Worm (Caenorhabditis elegans) whole organism, L1 larva: ENCODE data around the gene C09F12.3.

Experiments used
- C04F5.9 ChIP-seq: sonication (generic microtip); optimal IDR thresholded peaks from 2 replicates; lab custom pipeline; 2016; ENCODE audit warnings: missing genetic modification characterization, missing compliant biosample characterization
- C34B4.2 ChIP-seq: sonication (generic microtip); optimal IDR thresholded peaks from 2 replicates; lab custom pipeline; 2017; ENCODE audit warnings: mild to moderate bottlenecking, missing genetic modification characterization, missing compliant biosample characterization
- Y116A8C.19 ChIP-seq: sonication (generic microtip); optimal IDR thresholded peaks from 2 replicates; lab custom pipeline; 2016; ENCODE audit warnings: missing compliant biosample characterization, missing genetic modification characterization, borderline replicate concordance
- ceh-82 ChIP-seq, 3 experiments: fragments of 150-350 bp in 1 of 3; sonication (generic microtip) in 2 of 3; optimal IDR thresholded peaks; 2 replicates each; lab custom pipeline; 2014 to 2017; ENCODE audit warnings: missing biosample characterization in 3 of 3, missing genetic modification characterization in 3 of 3
- ceh-88 ChIP-seq: fragments of 200-800 bp; sonication (Bioruptor generic); IDR thresholded peaks from 2 replicates; pipeline ENCODE4 v1.3.6; 2022; ENCODE audit warnings: missing genetic modification characterization, missing compliant biosample characterization
- ceh-90 ChIP-seq: sonication (generic microtip); optimal IDR thresholded peaks from 2 replicates; lab custom pipeline; 2016; ENCODE audit warnings: missing genetic modification characterization, missing compliant biosample characterization
- ces-1 ChIP-seq: fragments of 150-350 bp; optimal IDR thresholded peaks from 2 replicates; lab custom pipeline; 2014; ENCODE audit warnings: missing biosample characterization, missing genetic modification reagents, missing genetic modification characterization
- efl-3 ChIP-seq: fragments of 200-800 bp; sonication (Bioruptor generic); optimal IDR thresholded peaks from 2 replicates; lab custom pipeline; 2018; ENCODE audit warnings: mild to moderate bottlenecking, missing genetic modification characterization, missing compliant biosample characterization
- egl-13 ChIP-seq: sonication (generic microtip); optimal IDR thresholded peaks from 2 replicates; lab custom pipeline; 2016; ENCODE audit warnings: missing genotype, missing genetic modification reagents, missing genetic modification characterization, missing compliant biosample characterization
- elt-2 ChIP-seq: sonication (generic microtip); optimal IDR thresholded peaks from 2 replicates; lab custom pipeline; 2016; ENCODE audit warnings: missing genetic modification characterization, mild to moderate bottlenecking, inconsistent platforms, missing compliant biosample characterization, missing genetic modification reagents
- elt-3 ChIP-seq, 6 experiments: fragments of 150-350 bp in 1 of 6; sonication (generic microtip); optimal IDR thresholded peaks; 2 replicates each; lab custom pipeline; 2017 to 2018; ENCODE audit warnings: missing biosample characterization in 6 of 6, missing genetic modification characterization in 6 of 6, inconsistent platforms in 1 of 6
- fkh-4 ChIP-seq: sonication (generic microtip); optimal IDR thresholded peaks from 2 replicates; lab custom pipeline; 2016; ENCODE audit warnings: missing compliant biosample characterization, missing genetic modification characterization, borderline replicate concordance
- fkh-8 ChIP-seq: sonication (generic microtip); optimal IDR thresholded peaks from 2 replicates; lab custom pipeline; 2016; ENCODE audit warnings: mild to moderate bottlenecking, missing genetic modification characterization, missing compliant biosample characterization
- fos-1 ChIP-seq: fragments of 150-350 bp; optimal IDR thresholded peaks from 2 replicates; lab custom pipeline; 2014; ENCODE audit warnings: missing biosample characterization, missing genetic modification characterization
- grh-1 ChIP-seq: fragments of 200-800 bp; sonication (Bioruptor generic); IDR thresholded peaks from 2 replicates; pipeline ENCODE4 v1.3.6; 2022; ENCODE audit warnings: missing genetic modification reagents, missing genetic modification characterization, missing compliant biosample characterization
- hlh-17 ChIP-seq: fragments of 200-800 bp; sonication (Bioruptor generic); optimal IDR thresholded peaks from 2 replicates; lab custom pipeline; 2018; ENCODE audit warnings: missing genetic modification characterization, mild to moderate bottlenecking, missing compliant biosample characterization, moderate library complexity, borderline replicate concordance
- hlh-4 ChIP-seq: sonication (generic microtip); optimal IDR thresholded peaks from 2 replicates; lab custom pipeline; 2016; ENCODE audit warnings: mild to moderate bottlenecking, missing genetic modification characterization, missing compliant biosample characterization
- isw-1 ChIP-seq: fragments of 200-800 bp; sonication (Bioruptor generic); IDR thresholded peaks from 2 replicates; pipeline ENCODE4 v1.3.6; 2022; ENCODE audit warnings: missing genetic modification characterization, missing compliant biosample characterization
- jun-1 ChIP-seq: fragments of 150-350 bp; optimal IDR thresholded peaks from 2 replicates; lab custom pipeline; 2014; ENCODE audit warnings: missing biosample characterization, missing genetic modification reagents, missing genetic modification characterization
- lin-14 ChIP-seq: fragments of 200-800 bp; sonication (Bioruptor generic); optimal IDR thresholded peaks from 2 replicates; lab custom pipeline; 2018; ENCODE audit warnings: mild to moderate bottlenecking, missing genetic modification characterization, moderate library complexity, missing compliant biosample characterization
- lin-15B ChIP-seq: fragments of 150-350 bp; sonication (generic microtip); optimal IDR thresholded peaks from 3 replicates; lab custom pipeline; 2014; ENCODE audit warnings: missing biosample characterization, missing genetic modification characterization
- lin-35 ChIP-seq, 2 experiments: fragments of 150-350 bp; optimal IDR thresholded peaks; 2 replicates each; lab custom pipeline; 2014; ENCODE audit warnings: missing biosample characterization in 2 of 2, missing genetic modification characterization in 2 of 2, missing genetic modification reagents in 2 of 2
- lin-39 ChIP-seq: fragments of 150-350 bp; optimal IDR thresholded peaks from 2 replicates; lab custom pipeline; 2014; ENCODE audit warnings: missing biosample characterization, missing genetic modification reagents, missing genetic modification characterization
- lsy-2 ChIP-seq, 2 experiments: fragments of 150-350 bp; optimal IDR thresholded peaks; 2 replicates each; lab custom pipeline; 2014; ENCODE audit warnings: missing biosample characterization in 2 of 2, missing genetic modification characterization in 2 of 2
- mab-9 ChIP-seq: fragments of 200-800 bp; sonication (Bioruptor generic); IDR thresholded peaks from 2 replicates; pipeline ENCODE4 v1.3.6; 2022; ENCODE audit warnings: missing genetic modification reagents, missing genetic modification characterization, missing compliant biosample characterization
- mdl-1 ChIP-seq, 2 experiments: fragments of 150-350 bp; optimal IDR thresholded peaks; 2 replicates each; lab custom pipeline; 2014 to 2017; ENCODE audit warnings: missing biosample characterization in 2 of 2, missing genetic modification characterization in 2 of 2, inconsistent platforms in 1 of 2
- mep-1 ChIP-seq: fragments of 150-350 bp; optimal IDR thresholded peaks from 2 replicates; lab custom pipeline; 2014; ENCODE audit warnings: missing biosample characterization, missing genetic modification characterization
- nhr-11 ChIP-seq: fragments of 150-350 bp; optimal IDR thresholded peaks from 2 replicates; lab custom pipeline; 2014; ENCODE audit warnings: missing biosample characterization, missing genetic modification characterization
- nhr-19 ChIP-seq: fragments of 200-800 bp; sonication (Bioruptor generic); conservative IDR thresholded peaks from 2 replicates; pipeline ENCODE4 v1.3.6; 2022; ENCODE audit warnings: missing genetic modification characterization, missing compliant biosample characterization
- nhr-20 ChIP-seq: sonication (generic microtip); optimal IDR thresholded peaks from 2 replicates; lab custom pipeline; 2016; ENCODE audit warnings: mild to moderate bottlenecking, missing genetic modification characterization, missing compliant biosample characterization
- nhr-237 ChIP-seq: fragments of 150-350 bp; optimal IDR thresholded peaks from 2 replicates; lab custom pipeline; 2014; ENCODE audit warnings: missing biosample characterization, missing genetic modification characterization
- nhr-71 ChIP-seq: sonication (generic microtip); optimal IDR thresholded peaks from 2 replicates; lab custom pipeline; 2016; ENCODE audit warnings: mild to moderate bottlenecking, missing genetic modification characterization, moderate library complexity, missing compliant biosample characterization
- nhr-76 ChIP-seq: sonication (generic microtip); optimal IDR thresholded peaks from 2 replicates; lab custom pipeline; 2017; ENCODE audit warnings: missing biosample characterization, missing genetic modification characterization
- nhr-77 ChIP-seq: fragments of 150-350 bp; optimal IDR thresholded peaks from 2 replicates; lab custom pipeline; 2014; ENCODE audit warnings: missing biosample characterization, missing genetic modification characterization
- nhr-85 ChIP-seq: sonication (generic microtip); peaks from one replicate; lab custom pipeline; 2016; ENCODE audit warnings: missing genetic modification characterization, inconsistent platforms, missing compliant biosample characterization
- nhr-90 ChIP-seq: sonication (generic microtip); optimal IDR thresholded peaks from 2 replicates; lab custom pipeline; 2016; ENCODE audit warnings: mild to moderate bottlenecking, missing genetic modification characterization, missing compliant biosample characterization; ENCODE audit not compliant: poor library complexity
- pag-3 ChIP-seq: sonication (generic microtip); optimal IDR thresholded peaks from 2 replicates; lab custom pipeline; 2017; ENCODE audit warnings: missing genetic modification characterization, mild to moderate bottlenecking, missing compliant biosample characterization, antibody characterized with exemption, borderline replicate concordance; ENCODE audit not compliant: insufficient read depth
- pax-3 ChIP-seq: fragments of 200-800 bp; sonication (Bioruptor generic); optimal IDR thresholded peaks from 2 replicates; lab custom pipeline; 2018; ENCODE audit warnings: mild to moderate bottlenecking, missing genetic modification characterization, moderate library complexity, missing compliant biosample characterization
- pqm-1 ChIP-seq: sonication (generic microtip); optimal IDR thresholded peaks from 3 replicates; lab custom pipeline; 2017; ENCODE audit warnings: missing biosample characterization, missing genetic modification characterization
- rnt-1 ChIP-seq: sonication (generic microtip); optimal IDR thresholded peaks from 2 replicates; lab custom pipeline; 2016; ENCODE audit warnings: mild to moderate bottlenecking, missing genetic modification characterization, moderate library complexity, missing compliant biosample characterization
- skn-1 ChIP-seq: fragments of 150-350 bp; optimal IDR thresholded peaks from 2 replicates; lab custom pipeline; 2014; ENCODE audit warnings: missing biosample characterization, missing genetic modification characterization
- snpc-4 ChIP-seq: fragments of 150-350 bp; optimal IDR thresholded peaks from 2 replicates; lab custom pipeline; 2014; ENCODE audit warnings: missing biosample characterization, missing genetic modification characterization
- snu-23 ChIP-seq: sonication (generic microtip); optimal IDR thresholded peaks from 2 replicates; lab custom pipeline; 2016; ENCODE audit warnings: missing genetic modification characterization, missing compliant biosample characterization
- sptf-1 ChIP-seq: fragments of 150-350 bp; optimal IDR thresholded peaks from 2 replicates; lab custom pipeline; 2014; ENCODE audit warnings: missing biosample characterization, missing genetic modification characterization
- swsn-7 ChIP-seq: sonication (generic microtip); optimal IDR thresholded peaks from 2 replicates; lab custom pipeline; 2016; ENCODE audit warnings: missing genetic modification characterization, missing compliant biosample characterization
- tbx-2 ChIP-seq: sonication (generic microtip); optimal IDR thresholded peaks from 2 replicates; lab custom pipeline; 2016; ENCODE audit warnings: missing genetic modification characterization, missing compliant biosample characterization
- unc-130 ChIP-seq: fragments of 150-350 bp; optimal IDR thresholded peaks from 2 replicates; lab custom pipeline; 2017; ENCODE audit warnings: missing biosample characterization, missing genetic modification characterization, inconsistent platforms
- unc-62 ChIP-seq: fragments of 150-350 bp; optimal IDR thresholded peaks from 2 replicates; lab custom pipeline; 2014; ENCODE audit warnings: missing biosample characterization, missing genetic modification reagents, missing genetic modification characterization
- unc-86 ChIP-seq: sonication (generic microtip); optimal IDR thresholded peaks from 2 replicates; lab custom pipeline; 2016; ENCODE audit warnings: missing genetic modification characterization, missing compliant biosample characterization
- vab-15 ChIP-seq: sonication (generic microtip); optimal IDR thresholded peaks from 2 replicates; lab custom pipeline; 2017; ENCODE audit warnings: missing genotype, mild to moderate bottlenecking, missing genetic modification characterization, missing compliant biosample characterization
- zag-1 ChIP-seq: fragments of 150-350 bp; optimal IDR thresholded peaks from 2 replicates; lab custom pipeline; 2014; ENCODE audit warnings: missing biosample characterization, missing genetic modification characterization
- ztf-4 ChIP-seq: fragments of 150-350 bp; optimal IDR thresholded peaks from 2 replicates; lab custom pipeline; 2014; ENCODE audit warnings: missing biosample characterization, missing genetic modification characterization

Gene C09F12.3

DNA sequence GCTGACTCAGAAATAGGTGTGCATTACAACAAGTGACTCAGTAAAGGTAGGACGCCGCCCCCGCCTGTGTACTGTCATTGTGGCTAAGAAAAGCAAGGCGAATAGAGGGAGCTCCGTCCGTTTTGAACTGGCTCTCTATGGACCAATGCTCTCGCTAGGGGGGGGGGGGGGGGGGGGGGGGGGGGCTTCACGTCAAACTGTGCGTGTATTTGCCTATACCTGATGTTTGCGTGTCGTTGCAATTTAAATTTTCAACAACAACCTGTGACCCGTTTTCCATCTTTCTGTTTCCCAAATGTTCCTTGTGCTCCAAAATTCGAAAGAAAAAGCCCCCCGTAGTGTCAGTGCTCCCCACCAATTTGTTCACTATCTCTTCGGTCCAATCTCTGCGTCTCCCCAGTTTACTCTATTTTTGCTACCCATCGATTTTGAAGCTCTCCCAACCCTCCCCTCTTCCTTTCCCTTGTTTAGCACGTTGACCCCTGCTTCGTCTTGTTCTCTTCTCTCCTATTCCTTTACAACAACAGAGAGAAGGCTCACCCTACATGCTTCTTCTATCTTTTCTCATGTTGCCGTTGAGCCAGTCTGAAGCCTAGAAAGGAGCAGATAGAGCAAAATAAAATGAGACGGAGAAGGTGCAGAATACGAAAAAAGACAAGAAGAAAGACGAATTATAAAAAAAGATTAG, 8.1 kb downstream of the C09F12.3 start:
- TF ChIP-seq C34B4.2 (tag; lab: Kevin White, UChicago) (no peak), zag-1 (tag; lab: Kevin White, UChicago) (no peak), lin-14 (GFP tag; lab: Kevin White, UChicago) (peak; percentile 83), nhr-20 (tag; lab: Kevin White, UChicago) (peak; percentile 4), nhr-71 (tag; lab: Kevin White, UChicago) (peak; percentile 35), efl-3 (GFP tag; lab: Kevin White, UChicago) (no peak), mdl-1 (tag; optimal IDR thresholded peaks at IDR 0.05; lab: Kevin White, UChicago) (no peak), fkh-4 (tag; lab: Kevin White, UChicago) (no peak), ces-1 (GFP tag; lab: Kevin White, UChicago) (no peak), tbx-2 (tag; lab: Kevin White, UChicago) (peak; percentile 40), lin-15B (tag; lab: Kevin White, UChicago) (no peak), nhr-76 (tag; lab: Kevin White, UChicago) (no peak), nhr-19 (no peak), fkh-8 (tag; lab: Kevin White, UChicago) (peak; percentile 27), elt-2 (tag; lab: Kevin White, UChicago) (peak; percentile 17), unc-62 (no peak), skn-1 (tag; lab: Kevin White, UChicago) (no peak), snu-23 (GFP tag; lab: Kevin White, UChicago) (peak; percentile 44), rnt-1 (tag; lab: Kevin White, UChicago) (peak; percentile 18), nhr-77 (no peak), nhr-237 (tag; lab: Kevin White, UChicago) (no peak), snpc-4 (no peak), pax-3 (tag; lab: Kevin White, UChicago) (no peak), grh-1 (GFP tag; lab: Robert Waterston, UW) (no peak), ceh-82 (tag; optimal IDR thresholded peaks at IDR 0.05; lab: Kevin White, UChicago) (peak in 2 of 3 experiments; percentile 40 to 48), unc-86 (tag; lab: Kevin White, UChicago) (peak; percentile 19), vab-15 (no peak), nhr-90 (tag; lab: Kevin White, UChicago) (no peak), nhr-11 (tag; lab: Kevin White, UChicago) (no peak), Y116A8C.19 (tag; lab: Kevin White, UChicago) (no peak), lin-35 (GFP tag; optimal IDR thresholded peaks at IDR 0.05; lab: Kevin White, UChicago) (peak in 1 of 2 experiments; percentile 7), lsy-2 (tag; optimal IDR thresholded peaks at IDR 0.05; lab: Kevin White, UChicago) (peak in 1 of 2 experiments; percentile 19), pqm-1 (tag; lab: Kevin White, UChicago) (no peak), hlh-17 (GFP tag; lab: Kevin White, UChicago) (no peak), egl-13 (tag; lab: Kevin White, UChicago) (no peak), sptf-1 (tag; lab: Kevin White, UChicago) (no peak), mab-9 (GFP tag; lab: Robert Waterston, UW) (no peak), unc-130 (tag; lab: Kevin White, UChicago) (no peak), C04F5.9 (tag; lab: Kevin White, UChicago) (no peak), swsn-7 (peak; percentile 40), pag-3 (tag; lab: Kevin White, UChicago) (no peak), elt-3 (tag; optimal IDR thresholded peaks at IDR 0.05; lab: Kevin White, UChicago) (no peak), hlh-4 (tag; lab: Kevin White, UChicago) (no peak), ceh-90 (tag; lab: Kevin White, UChicago) (no peak), ztf-4 (tag; lab: Kevin White, UChicago) (no peak), lin-39 (no peak), isw-1 (no peak), mep-1 (peak; percentile 12), fos-1 (tag; lab: Kevin White, UChicago) (no peak), jun-1 (tag; lab: Kevin White, UChicago) (no peak), nhr-85 (tag; lab: Kevin White, UChicago) (no peak), ceh-88 (GFP tag; lab: Robert Waterston, UW) (no peak)
